Fruit fly (Drosophila melanogaster) Kc167 (cell line): ENCODE measurements around the gene CG5355.
A peak's percentile ranks its signal among the peaks of the same experiment; 100 is the strongest.

Source experiments
- Myc ChIP-seq: fragments of >200 bp; optimal IDR thresholded peaks from 2 replicates; lab custom pipeline; 2017; ENCODE audit warnings: missing external identifiers
- insv ChIP-seq: fragments of >200 bp; optimal IDR thresholded peaks from 3 replicates; lab custom pipeline; 2018; ENCODE audit warnings: missing external identifiers
- psq ChIP-seq: fragments of >200 bp; optimal IDR thresholded peaks from 2 replicates; lab custom pipeline; 2017; ENCODE audit warnings: missing external identifiers

dm6 chr2L:10396488-10396824 is 16.8 kb downstream of the CG5355 start, which contains the start of gene Cnot4:
- no peak for TF ChIP-seq insv (lab: Kevin White, UChicago)
- TF ChIP-seq psq = peak; percentile 31
- no peak for TF ChIP-seq Myc (lab: Kevin White, UChicago)
